Worm (Caenorhabditis elegans) whole organism, L1 larva: Measurements from ENCODE around the gene nlp-6.
A peak's percentile ranks its signal among the peaks of the same experiment; 100 is the strongest.

Source experiments
- F16B12.6 ChIP-seq: fragments of 150-350 bp; optimal IDR thresholded peaks from 2 replicates; lab custom pipeline; 2014; ENCODE audit warnings: missing biosample characterization, missing genetic modification characterization
- Y116A8C.19 ChIP-seq: sonication (generic microtip); optimal IDR thresholded peaks from 2 replicates; lab custom pipeline; 2016; ENCODE audit warnings: missing compliant biosample characterization, missing genetic modification characterization, borderline replicate concordance
- alr-1 ChIP-seq: fragments of 200-800 bp; sonication (Bioruptor generic); optimal IDR thresholded peaks from 2 replicates; lab custom pipeline; 2018; ENCODE audit warnings: borderline replicate concordance, mild to moderate bottlenecking, missing genetic modification characterization, missing compliant biosample characterization
- ama-1 ChIP-seq: fragments of 150-350 bp; optimal IDR thresholded peaks from 2 replicates; lab custom pipeline; 2014
- blmp-1 ChIP-seq: fragments of 150-350 bp; optimal IDR thresholded peaks from 2 replicates; lab custom pipeline; 2014; ENCODE audit warnings: missing biosample characterization, missing genetic modification characterization
- ceh-63 ChIP-seq: fragments of 200-800 bp; sonication (Bioruptor generic); optimal IDR thresholded peaks from 2 replicates; lab custom pipeline; 2018; ENCODE audit warnings: mild to moderate bottlenecking, missing genetic modification characterization, missing compliant biosample characterization
- ceh-90 ChIP-seq: sonication (generic microtip); optimal IDR thresholded peaks from 2 replicates; lab custom pipeline; 2016; ENCODE audit warnings: missing genetic modification characterization, missing compliant biosample characterization
- ces-1 ChIP-seq: fragments of 150-350 bp; optimal IDR thresholded peaks from 2 replicates; lab custom pipeline; 2014; ENCODE audit warnings: missing biosample characterization, missing genetic modification reagents, missing genetic modification characterization
- dsc-1 ChIP-seq: sonication (generic microtip); optimal IDR thresholded peaks from 2 replicates; lab custom pipeline; 2016; ENCODE audit warnings: mild to moderate bottlenecking, missing genetic modification characterization, missing compliant biosample characterization
- efl-1 ChIP-seq, 4 experiments: fragments of 150-350 bp; optimal IDR thresholded peaks in 3 of 4; peaks in 1 of 4; 1 replicate in 1 of 4; 2 replicates in 3 of 4; lab custom pipeline; 2014; ENCODE audit warnings: missing biosample characterization in 2 of 4, missing genetic modification characterization in 2 of 4, missing genetic modification reagents in 2 of 4
- elt-2 ChIP-seq: sonication (generic microtip); optimal IDR thresholded peaks from 2 replicates; lab custom pipeline; 2016; ENCODE audit warnings: missing genetic modification characterization, mild to moderate bottlenecking, inconsistent platforms, missing compliant biosample characterization, missing genetic modification reagents
- grh-1 ChIP-seq: fragments of 200-800 bp; sonication (Bioruptor generic); IDR thresholded peaks from 2 replicates; pipeline ENCODE4 v1.3.6; 2022; ENCODE audit warnings: missing genetic modification reagents, missing genetic modification characterization, missing compliant biosample characterization
- jun-1 ChIP-seq: fragments of 150-350 bp; optimal IDR thresholded peaks from 2 replicates; lab custom pipeline; 2014; ENCODE audit warnings: missing biosample characterization, missing genetic modification reagents, missing genetic modification characterization
- lin-13 ChIP-seq: fragments of 150-350 bp; optimal IDR thresholded peaks from 2 replicates; lab custom pipeline; 2014; ENCODE audit warnings: missing biosample characterization, missing genetic modification reagents, missing genetic modification characterization
- lin-14 ChIP-seq: fragments of 200-800 bp; sonication (Bioruptor generic); optimal IDR thresholded peaks from 2 replicates; lab custom pipeline; 2018; ENCODE audit warnings: mild to moderate bottlenecking, missing genetic modification characterization, moderate library complexity, missing compliant biosample characterization
- lin-39 ChIP-seq: fragments of 150-350 bp; optimal IDR thresholded peaks from 2 replicates; lab custom pipeline; 2014; ENCODE audit warnings: missing biosample characterization, missing genetic modification reagents, missing genetic modification characterization
- mdl-1 ChIP-seq, 2 experiments: fragments of 150-350 bp; optimal IDR thresholded peaks; 2 replicates each; lab custom pipeline; 2014 to 2017; ENCODE audit warnings: missing biosample characterization in 2 of 2, missing genetic modification characterization in 2 of 2, inconsistent platforms in 1 of 2
- mef-2 ChIP-seq: fragments of 150-350 bp; optimal IDR thresholded peaks from 2 replicates; lab custom pipeline; 2014; ENCODE audit warnings: missing biosample characterization, missing genetic modification characterization
- mep-1 ChIP-seq: fragments of 150-350 bp; optimal IDR thresholded peaks from 2 replicates; lab custom pipeline; 2014; ENCODE audit warnings: missing biosample characterization, missing genetic modification characterization
- nhr-11 ChIP-seq: fragments of 150-350 bp; optimal IDR thresholded peaks from 2 replicates; lab custom pipeline; 2014; ENCODE audit warnings: missing biosample characterization, missing genetic modification characterization
- nhr-20 ChIP-seq: sonication (generic microtip); optimal IDR thresholded peaks from 2 replicates; lab custom pipeline; 2016; ENCODE audit warnings: mild to moderate bottlenecking, missing genetic modification characterization, missing compliant biosample characterization
- nhr-237 ChIP-seq: fragments of 150-350 bp; optimal IDR thresholded peaks from 2 replicates; lab custom pipeline; 2014; ENCODE audit warnings: missing biosample characterization, missing genetic modification characterization
- nhr-28 ChIP-seq: fragments of 150-350 bp; optimal IDR thresholded peaks from 2 replicates; lab custom pipeline; 2014; ENCODE audit warnings: missing biosample characterization, missing genetic modification characterization
- nhr-76 ChIP-seq: sonication (generic microtip); optimal IDR thresholded peaks from 2 replicates; lab custom pipeline; 2017; ENCODE audit warnings: missing biosample characterization, missing genetic modification characterization
- nhr-84 ChIP-seq: sonication (generic microtip); optimal IDR thresholded peaks from 2 replicates; lab custom pipeline; 2017; ENCODE audit warnings: missing biosample characterization, missing genetic modification characterization
- nhr-90 ChIP-seq: sonication (generic microtip); optimal IDR thresholded peaks from 2 replicates; lab custom pipeline; 2016; ENCODE audit warnings: mild to moderate bottlenecking, missing genetic modification characterization, missing compliant biosample characterization; ENCODE audit not compliant: poor library complexity
- pag-3 ChIP-seq: sonication (generic microtip); optimal IDR thresholded peaks from 2 replicates; lab custom pipeline; 2017; ENCODE audit warnings: missing genetic modification characterization, mild to moderate bottlenecking, missing compliant biosample characterization, antibody characterized with exemption, borderline replicate concordance; ENCODE audit not compliant: insufficient read depth
- pqm-1 ChIP-seq: sonication (generic microtip); optimal IDR thresholded peaks from 3 replicates; lab custom pipeline; 2017; ENCODE audit warnings: missing biosample characterization, missing genetic modification characterization
- snu-23 ChIP-seq: sonication (generic microtip); optimal IDR thresholded peaks from 2 replicates; lab custom pipeline; 2016; ENCODE audit warnings: missing genetic modification characterization, missing compliant biosample characterization
- sup-37 ChIP-seq: fragments of 200-800 bp; sonication (Bioruptor generic); optimal IDR thresholded peaks from 2 replicates; lab custom pipeline; 2018; ENCODE audit warnings: mild to moderate bottlenecking, missing genetic modification characterization, missing compliant biosample characterization
- tbx-2 ChIP-seq: sonication (generic microtip); optimal IDR thresholded peaks from 2 replicates; lab custom pipeline; 2016; ENCODE audit warnings: missing genetic modification characterization, missing compliant biosample characterization
- unc-30 ChIP-seq: sonication (generic microtip); optimal IDR thresholded peaks from 2 replicates; lab custom pipeline; 2017; ENCODE audit warnings: missing biosample characterization, missing genetic modification characterization
- unc-86 ChIP-seq: sonication (generic microtip); optimal IDR thresholded peaks from 2 replicates; lab custom pipeline; 2016; ENCODE audit warnings: missing genetic modification characterization, missing compliant biosample characterization
- zip-4 ChIP-seq: fragments of 200-800 bp; sonication (Bioruptor generic); optimal IDR thresholded peaks from 2 replicates; lab custom pipeline; 2018; ENCODE audit warnings: mild to moderate bottlenecking, missing genetic modification characterization, moderate library complexity, missing compliant biosample characterization
- ztf-11 ChIP-seq, 2 experiments: sonication (generic microtip); optimal IDR thresholded peaks; 2 replicates each; lab custom pipeline; 2016 to 2017; ENCODE audit warnings: missing genetic modification characterization in 2 of 2, missing biosample characterization in 1 of 2, missing compliant biosample characterization in 1 of 2

The nlp-6 gene

ce11 chrX:17674313-17674712 is 12.1 kb downstream of the nlp-6 start:
- no peak for TF ChIP-seq tbx-2 (tag; lab: Kevin White, UChicago)
- TF ChIP-seq nhr-20 (tag; lab: Kevin White, UChicago): no peak
- TF ChIP-seq ceh-90 (tag; lab: Kevin White, UChicago): no peak
- TF ChIP-seq nhr-76 (tag; lab: Kevin White, UChicago): no peak
- no peak for TF ChIP-seq ama-1 (lab: Kevin White, UChicago)
- TF ChIP-seq mef-2: no peak
- TF ChIP-seq elt-2 (tag; lab: Kevin White, UChicago): no peak
- no peak for TF ChIP-seq nhr-237 (tag; lab: Kevin White, UChicago)
- no peak for TF ChIP-seq nhr-28 (tag; lab: Kevin White, UChicago)
- TF ChIP-seq ceh-63 (GFP tag; lab: Kevin White, UChicago): no peak
- TF ChIP-seq jun-1 (tag; lab: Kevin White, UChicago): no peak
- no peak for TF ChIP-seq grh-1 (GFP tag; lab: Robert Waterston, UW)

DNA sequence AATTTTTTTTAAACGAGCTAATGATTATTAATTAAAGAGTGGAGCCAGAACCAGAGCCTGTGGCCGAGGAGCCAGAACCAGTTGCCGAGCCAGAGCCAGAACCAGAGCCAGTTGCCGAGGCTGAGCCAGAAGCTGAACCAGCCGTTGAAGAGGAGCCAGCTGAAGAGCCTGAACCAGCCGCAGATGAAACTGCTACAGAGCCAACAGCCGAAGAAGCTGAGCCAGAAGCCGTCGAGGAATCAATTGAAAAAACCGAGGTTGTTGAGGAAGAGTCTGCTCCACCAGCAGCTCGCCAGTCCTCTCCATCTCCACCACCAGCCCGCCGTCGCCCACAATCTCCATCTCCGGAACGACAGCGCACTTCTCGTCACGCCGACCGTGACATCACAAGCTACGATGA is 13.5 kb downstream of the nlp-6 start:
- TF ChIP-seq nhr-11 (tag; lab: Kevin White, UChicago): no peak
- no peak for TF ChIP-seq mep-1
- TF ChIP-seq F16B12.6 (tag; lab: Kevin White, UChicago): no peak
- TF ChIP-seq dsc-1: no peak
- no peak for TF ChIP-seq alr-1 (tag; lab: Kevin White, UChicago)
- TF ChIP-seq nhr-76 (tag; lab: Kevin White, UChicago): no peak
- TF ChIP-seq pqm-1 (tag; lab: Kevin White, UChicago): no peak
- no peak for TF ChIP-seq nhr-90
- no peak for TF ChIP-seq zip-4 (GFP tag; lab: Kevin White, UChicago)
- TF ChIP-seq tbx-2 (tag; lab: Kevin White, UChicago): no peak
- TF ChIP-seq, all 84 proteins: peak for 0

DNA sequence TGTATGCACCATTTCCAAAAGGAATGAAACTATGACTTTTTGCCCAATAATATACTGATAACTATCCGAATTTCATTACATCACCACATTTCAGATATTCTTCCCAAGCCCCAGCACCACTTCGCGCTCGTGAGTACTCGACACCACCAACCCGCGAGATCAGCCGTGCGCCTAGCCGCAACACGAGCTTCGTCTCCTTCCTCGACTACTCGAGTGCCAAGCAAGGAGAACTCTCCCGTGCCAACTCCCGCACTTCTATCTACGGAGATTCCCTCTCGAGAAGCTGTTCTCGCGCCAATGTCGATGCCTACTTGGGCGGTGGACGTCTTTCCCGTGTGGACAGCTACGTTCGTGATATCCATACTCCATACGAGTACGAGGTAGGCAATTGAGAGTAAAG is 14.4 kb downstream of the nlp-6 start:
- TF ChIP-seq elt-2 (tag; lab: Kevin White, UChicago) (no peak), efl-1 (optimal IDR thresholded peaks at IDR 0.05; lab: Kevin White, UChicago) (no peak), efl-1 (GFP tag; optimal IDR thresholded peaks at IDR 0.05 in 1 of 2; lab: Kevin White, UChicago) (peak in 1 of 2 experiments; percentile 89)

DNA sequence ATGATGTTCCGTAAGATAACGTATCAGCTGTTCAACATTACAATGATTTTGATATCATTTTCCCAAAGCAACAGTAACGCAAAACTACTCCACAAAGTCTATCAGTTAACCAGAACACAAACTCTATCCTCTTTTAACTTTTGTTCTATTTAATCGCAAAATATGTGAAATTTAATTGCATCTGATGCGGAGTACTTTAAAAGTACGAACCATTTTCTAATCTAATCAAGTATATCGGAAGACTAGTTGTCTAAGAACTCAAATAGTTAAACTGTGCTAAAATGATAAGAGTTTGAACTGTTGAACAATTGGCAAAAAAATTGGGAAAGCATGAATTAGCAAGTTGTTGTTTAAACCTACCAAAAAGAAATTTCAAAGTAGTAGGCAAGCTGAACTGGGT is 19.3 kb downstream of the nlp-6 start:
- TF ChIP-seq nhr-28 (tag; lab: Kevin White, UChicago) (no peak), unc-86 (tag; lab: Kevin White, UChicago) (no peak), ces-1 (GFP tag; lab: Kevin White, UChicago) (no peak), sup-37 (GFP tag; lab: Kevin White, UChicago) (no peak), ama-1 (lab: Kevin White, UChicago) (no peak), ztf-11 (tag; optimal IDR thresholded peaks at IDR 0.05; lab: Kevin White, UChicago) (no peak), tbx-2 (tag; lab: Kevin White, UChicago) (no peak), pag-3 (tag; lab: Kevin White, UChicago) (no peak), mdl-1 (tag; optimal IDR thresholded peaks at IDR 0.05; lab: Kevin White, UChicago) (no peak), Y116A8C.19 (no peak), pqm-1 (tag; lab: Kevin White, UChicago) (no peak), lin-14 (GFP tag; lab: Kevin White, UChicago) (no peak), unc-30 (tag; lab: Kevin White, UChicago) (no peak), snu-23 (GFP tag; lab: Kevin White, UChicago) (no peak), nhr-84 (tag; lab: Kevin White, UChicago) (no peak), lin-13 (no peak)

ce11 chrX:17682280-17682679 is 20.0 kb downstream of the nlp-6 start:
- TF ChIP-seq lin-39 (tag; lab: Kevin White, UChicago) (no peak), blmp-1 (tag; lab: Kevin White, UChicago) (peak; percentile 96), efl-1 (optimal IDR thresholded peaks at IDR 0.05; lab: Kevin White, UChicago) (no peak), efl-1 (GFP tag; optimal IDR thresholded peaks at IDR 0.05 in 1 of 2; lab: Kevin White, UChicago) (peak in 1 of 2 experiments; percentile 17)
- TF ChIP-seq, all 84 proteins: peak for 2
